Fruit fly (Drosophila melanogaster) Kc167 (cell line): Measurements from ENCODE around the gene Mabi.

Source experiments
- Myc ChIP-seq: fragments of >200 bp; optimal IDR thresholded peaks from 2 replicates; lab custom pipeline; 2017; ENCODE audit warnings: missing external identifiers
- h ChIP-seq: fragments of >200 bp; optimal IDR thresholded peaks from 3 replicates; lab custom pipeline; 2018; ENCODE audit warnings: missing external identifiers
- psq ChIP-seq: fragments of >200 bp; optimal IDR thresholded peaks from 2 replicates; lab custom pipeline; 2017; ENCODE audit warnings: missing external identifiers

dm6 chr2L:13236194-13236593 lies 1.7 kb upstream of the Mabi start, which contains the start of gene Jhbp14:
- TF ChIP-seq psq (lab: Kevin White, UChicago) (no peak), Myc (no peak), h (lab: Kevin White, UChicago) (no peak)
